Fruit fly (Drosophila melanogaster) whole organism, embryonic: ENCODE results near the gene Nubp1.

Experiments used
- Ada2b ChIP-seq: fragments of 200-800 bp; sonication (Bioruptor generic); IDR thresholded peaks from 2 replicates; pipeline ENCODE4 v1.3.6; 2022; ENCODE audit warnings: missing biosample characterization, missing genetic modification characterization
- Aef1 ChIP-seq: fragments of 200-800 bp; sonication (Bioruptor generic); IDR thresholded peaks from 3 replicates; pipeline ENCODE4 v1.3.6; 2022; ENCODE audit warnings: missing biosample characterization, missing genetic modification characterization
- CG10321 ChIP-seq: fragments of 200-800 bp; sonication (Bioruptor generic); IDR thresholded peaks from 2 replicates; pipeline ENCODE4 v1.3.6; 2022; ENCODE audit warnings: missing biosample characterization, missing genetic modification characterization
- CG10654 ChIP-seq: fragments of 200-800 bp; sonication (Bioruptor generic); optimal IDR thresholded peaks from 2 replicates; lab custom pipeline; 2016; ENCODE audit warnings: missing biosample characterization, missing genetic modification characterization
- CG11723 ChIP-seq: fragments of 200-800 bp; sonication (Bioruptor generic); optimal IDR thresholded peaks from 2 replicates; lab custom pipeline; 2017; ENCODE audit warnings: missing biosample characterization, mild to moderate bottlenecking, missing genetic modification characterization
- CG13123 ChIP-seq: fragments of 200-800 bp; sonication (Bioruptor generic); optimal IDR thresholded peaks from 2 replicates; lab custom pipeline; 2016; ENCODE audit warnings: missing biosample characterization, missing genetic modification characterization
- CG13287 ChIP-seq: fragments of 200-800 bp; sonication (Bioruptor generic); IDR thresholded peaks from 2 replicates; pipeline ENCODE4 v1.3.6; 2022; ENCODE audit warnings: missing biosample characterization, missing genetic modification characterization; ENCODE audit not compliant: partially characterized antibody
- CG14050 ChIP-seq: fragments of 200-800 bp; sonication (Bioruptor generic); IDR thresholded peaks from 3 replicates; pipeline ENCODE4 v1.3.6; 2022; ENCODE audit warnings: missing biosample characterization, missing genetic modification characterization
- CG14965 ChIP-seq: fragments of 200-800 bp; sonication (Bioruptor generic); optimal IDR thresholded peaks from 2 replicates; lab custom pipeline; 2016; ENCODE audit warnings: missing biosample characterization, missing genetic modification characterization, borderline replicate concordance
- CG2875 ChIP-seq: fragments of 200-800 bp; sonication (Bioruptor generic); optimal IDR thresholded peaks from 2 replicates; lab custom pipeline; 2017; ENCODE audit warnings: missing biosample characterization, mild to moderate bottlenecking, missing genetic modification characterization, missing genetic modification reagents
- CG30431 ChIP-seq: fragments of 200-800 bp; sonication (Bioruptor generic); optimal IDR thresholded peaks from 2 replicates; lab custom pipeline; 2017; ENCODE audit warnings: missing biosample characterization, missing genetic modification characterization
- CG33557 ChIP-seq: fragments of 200-800 bp; sonication (Bioruptor generic); optimal IDR thresholded peaks from 2 replicates; lab custom pipeline; 2019; ENCODE audit warnings: missing biosample characterization, mild to moderate bottlenecking, missing genetic modification characterization, moderate library complexity
- CG3726 ChIP-seq: fragments of 200-800 bp; sonication (Bioruptor generic); IDR thresholded peaks from 3 replicates; pipeline ENCODE4, ENCODE4 v1.3.6; 2022; ENCODE audit warnings: missing biosample characterization, missing genetic modification characterization
- CG4360 ChIP-seq: fragments of 200-800 bp; sonication (Bioruptor generic); IDR thresholded peaks from 2 replicates; pipeline ENCODE4 v1.3.6; 2022; ENCODE audit warnings: missing biosample characterization, missing genetic modification characterization
- CG4730 ChIP-seq: fragments of 200-800 bp; sonication (Bioruptor generic); IDR thresholded peaks from 2 replicates; pipeline ENCODE4 v1.3.6; 2022; ENCODE audit warnings: missing biosample characterization, missing genetic modification characterization
- CG6765 ChIP-seq: fragments of 200-800 bp; sonication (Bioruptor generic); optimal IDR thresholded peaks from 3 replicates; lab custom pipeline; 2017; ENCODE audit warnings: missing biosample characterization, mild to moderate bottlenecking, missing genetic modification characterization
- CG6791 ChIP-seq: fragments of 200-800 bp; sonication (Bioruptor generic); IDR thresholded peaks from 3 replicates; pipeline ENCODE4 v1.3.6; 2022; ENCODE audit warnings: missing biosample characterization, missing genetic modification characterization; ENCODE audit not compliant: partially characterized antibody
- CG8359 ChIP-seq: fragments of 200-800 bp; sonication (Bioruptor generic); optimal IDR thresholded peaks from 2 replicates; lab custom pipeline; 2017; ENCODE audit warnings: missing biosample characterization, mild to moderate bottlenecking, missing genetic modification characterization, borderline replicate concordance
- Chrac-16 ChIP-seq: fragments of 200-800 bp; sonication (Bioruptor generic); optimal IDR thresholded peaks from 3 replicates; lab custom pipeline; 2016; ENCODE audit warnings: missing biosample characterization, missing genetic modification characterization
- CoRest ChIP-seq: fragments of 200-800 bp; sonication (Bioruptor generic); optimal IDR thresholded peaks from 3 replicates; lab custom pipeline; 2018; ENCODE audit warnings: missing biosample characterization, mild to moderate bottlenecking, missing genetic modification characterization, moderate library complexity
- CrebB ChIP-seq: fragments of 200-800 bp; sonication (Bioruptor generic); optimal IDR thresholded peaks from 3 replicates; lab custom pipeline; 2018; ENCODE audit warnings: missing biosample characterization, mild to moderate bottlenecking, missing genetic modification characterization
- HHEX ChIP-seq: fragments of 200-800 bp; sonication (Bioruptor generic); optimal IDR thresholded peaks from 3 replicates; lab custom pipeline; 2017; ENCODE audit warnings: missing biosample characterization, mild to moderate bottlenecking, missing genetic modification characterization, missing genetic modification reagents
- HLH54F ChIP-seq: fragments of 200-800 bp; sonication (Bioruptor generic); optimal IDR thresholded peaks from 3 replicates; lab custom pipeline; 2016; ENCODE audit warnings: missing biosample characterization, missing genetic modification characterization
- Hr3 ChIP-seq: fragments of 200-800 bp; sonication (Bioruptor generic); optimal IDR thresholded peaks from 3 replicates; lab custom pipeline; 2016; ENCODE audit warnings: missing biosample characterization, missing genetic modification characterization
- Hr39 ChIP-seq: fragments of >200 bp; optimal IDR thresholded peaks from 2 replicates; lab custom pipeline; 2017
- MTF-1 ChIP-seq: fragments of 200-800 bp; sonication (Bioruptor generic); optimal IDR thresholded peaks from 2 replicates; lab custom pipeline; 2018; ENCODE audit warnings: missing biosample characterization, mild to moderate bottlenecking, missing genetic modification characterization, borderline replicate concordance
- Mad ChIP-seq: fragments of 200-800 bp; sonication (Bioruptor generic); optimal IDR thresholded peaks from 2 replicates; lab custom pipeline; 2016; ENCODE audit warnings: missing biosample characterization, missing genetic modification characterization
- Nf-YC ChIP-seq: fragments of 200-800 bp; optimal IDR thresholded peaks from 3 replicates; lab custom pipeline; 2019; ENCODE audit warnings: missing biosample characterization, mild to moderate bottlenecking, missing genetic modification characterization, moderate library complexity
- Sry-β ChIP-seq: fragments of 200-800 bp; sonication (Bioruptor generic); optimal IDR thresholded peaks from 2 replicates; lab custom pipeline; 2018; ENCODE audit warnings: missing biosample characterization, mild to moderate bottlenecking, missing genetic modification characterization, moderate library complexity
- ac ChIP-seq: fragments of 200-800 bp; sonication (Bioruptor generic); optimal IDR thresholded peaks from 3 replicates; lab custom pipeline; 2017; ENCODE audit warnings: missing biosample characterization, mild to moderate bottlenecking, missing genetic modification characterization
- btn ChIP-seq: fragments of 200-800 bp; sonication (Bioruptor generic); optimal IDR thresholded peaks from 2 replicates; lab custom pipeline; 2016; ENCODE audit warnings: missing biosample characterization, missing genetic modification characterization
- corto ChIP-seq: fragments of 200-800 bp; sonication (Bioruptor generic); optimal IDR thresholded peaks from 2 replicates; lab custom pipeline; 2016; ENCODE audit warnings: missing biosample characterization, mild to moderate bottlenecking, missing genetic modification characterization, moderate library complexity
- croc ChIP-seq: fragments of 200-800 bp; sonication (Bioruptor generic); conservative IDR thresholded peaks from 3 replicates; pipeline ENCODE4 v1.3.6; 2022; ENCODE audit warnings: missing biosample characterization, missing genetic modification characterization
- da ChIP-seq: fragments of 200-800 bp; sonication (Bioruptor generic); optimal IDR thresholded peaks from 2 replicates; lab custom pipeline; 2016; ENCODE audit warnings: missing biosample characterization, missing genetic modification characterization
- dpn ChIP-seq, 2 experiments: fragments of 200-800 bp; sonication (Bioruptor generic); optimal IDR thresholded peaks; 3 replicates each; lab custom pipeline; 2016; ENCODE audit warnings: missing biosample characterization in 2 of 2, missing genetic modification characterization in 2 of 2
- gfzf ChIP-seq: fragments of 200-800 bp; sonication (Bioruptor generic); optimal IDR thresholded peaks from 2 replicates; lab custom pipeline; 2016; ENCODE audit warnings: missing biosample characterization, mild to moderate bottlenecking, missing genetic modification characterization, moderate library complexity
- grau ChIP-seq: fragments of 200-800 bp; optimal IDR thresholded peaks from 3 replicates; lab custom pipeline; 2019; ENCODE audit warnings: missing biosample characterization, mild to moderate bottlenecking, missing genetic modification characterization, moderate library complexity
- grn ChIP-seq: fragments of 200-800 bp; sonication (Bioruptor generic); optimal IDR thresholded peaks from 3 replicates; lab custom pipeline; 2017; ENCODE audit warnings: missing biosample characterization, missing genetic modification characterization
- insv ChIP-seq, 2 experiments: fragments of 200-800 bp; sonication (Bioruptor generic); optimal IDR thresholded peaks; 3 replicates each; lab custom pipeline; 2016 to 2018; ENCODE audit warnings: missing biosample characterization in 2 of 2, missing genetic modification characterization in 2 of 2
- ken ChIP-seq: fragments of 200-800 bp; sonication (Bioruptor generic); IDR thresholded peaks from 3 replicates; pipeline ENCODE4 v1.3.6; 2022; ENCODE audit warnings: missing biosample characterization, missing genetic modification characterization
- pzg ChIP-seq: fragments of 200-800 bp; sonication (Bioruptor generic); optimal IDR thresholded peaks from 3 replicates; lab custom pipeline; 2018; ENCODE audit warnings: missing biosample characterization, mild to moderate bottlenecking, missing genetic modification characterization, moderate library complexity
- tna ChIP-seq: fragments of 200-800 bp; sonication (Bioruptor generic); IDR thresholded peaks from 2 replicates; pipeline ENCODE4 v1.3.6; 2022; ENCODE audit warnings: missing biosample characterization, missing genetic modification characterization; ENCODE audit not compliant: partially characterized antibody
- trh ChIP-seq: fragments of 200-800 bp; sonication (Bioruptor generic); optimal IDR thresholded peaks from 2 replicates; lab custom pipeline; 2016; ENCODE audit warnings: missing biosample characterization, missing genetic modification characterization
- ttk ChIP-seq: fragments of 200-800 bp; sonication (Bioruptor generic); IDR thresholded peaks from 2 replicates; pipeline ENCODE4 v2.1.2; 2022; ENCODE audit warnings: missing biosample characterization, missing genetic modification characterization
- tx ChIP-seq: fragments of 200-800 bp; sonication (Bioruptor generic); optimal IDR thresholded peaks from 2 replicates; lab custom pipeline; 2016; ENCODE audit warnings: missing biosample characterization, missing genetic modification characterization
- unc-4 ChIP-seq: fragments of 200-800 bp; sonication (Bioruptor generic); IDR thresholded peaks from 2 replicates; pipeline ENCODE4 v1.3.6; 2022; ENCODE audit warnings: missing biosample characterization, missing genetic modification characterization; ENCODE audit not compliant: partially characterized antibody
- wor ChIP-seq: fragments of 200-800 bp; sonication (Bioruptor generic); IDR thresholded peaks from 2 replicates; pipeline ENCODE4 v1.3.6; 2022; ENCODE audit warnings: missing biosample characterization, missing genetic modification characterization
- zf30C ChIP-seq: fragments of 200-800 bp; sonication (Bioruptor generic); optimal IDR thresholded peaks from 3 replicates; lab custom pipeline; 2018; ENCODE audit warnings: missing biosample characterization, mild to moderate bottlenecking, missing genetic modification characterization

Gene Nubp1

dm6 chr2L:16720707-16721700 lies 11.3 kb upstream of the Nubp1 start (continued):
- TF ChIP-seq CG4730 (GFP tag; lab: Robert Waterston, UW) (peak; percentile 94), CG6791 (no peak), unc-4 (no peak), tna (GFP tag; lab: Robert Waterston, UW) (peak; percentile 10; the same call in 1 of the 2 replicates), Hr3 (GFP tag; lab: Kevin White, UChicago) (peak; percentile 77), CG10654 (GFP tag; lab: Kevin White, UChicago) (peak; percentile 87), CG10321 (GFP tag; lab: Robert Waterston, UW) (peak; percentile 72), ac (GFP tag; lab: Kevin White, UChicago) (no peak), CG3726 (GFP tag; lab: Robert Waterston, UW) (peak; percentile 94), grn (GFP tag; lab: Kevin White, UChicago) (peak; percentile 55), CG33557 (GFP tag; lab: Kevin White, UChicago) (no peak), croc (GFP tag; lab: Robert Waterston, UW) (peak; percentile 88), Hr39 (lab: Kevin White, UChicago) (no peak), ken (GFP tag; lab: Robert Waterston, UW) (peak; percentile 94), Nf-YC (tag; lab: Kevin White, UChicago) (peak; percentile 64), Ada2b (peak; percentile 87), insv (GFP tag; optimal IDR thresholded peaks at IDR 0.05; lab: Kevin White, UChicago) (peak in 1 of 2 experiments; percentile 52), CG4360 (peak; percentile 84), trh (GFP tag; lab: Kevin White, UChicago) (peak; percentile 74), ttk (GFP tag; lab: Robert Waterston, UW) (peak; percentile 94), CG13123 (GFP tag; lab: Kevin White, UChicago) (peak; percentile 81), CG8359 (peak; percentile 85), zf30C (GFP tag; lab: Kevin White, UChicago) (peak; percentile 65), wor (GFP tag; lab: Robert Waterston, UW) (peak; percentile 90), da (peak; percentile 67), dpn (GFP tag; optimal IDR thresholded peaks at IDR 0.05; lab: Kevin White, UChicago) (peak; percentile 69 to 87), CoRest (tag; lab: Kevin White, UChicago) (peak; percentile 93), Aef1 (GFP tag; lab: Robert Waterston, UW) (peak; percentile 89), CG14050 (GFP tag; lab: Robert Waterston, UW) (peak; percentile 93), CG30431 (peak; percentile 80), grau (tag; lab: Kevin White, UChicago) (peak; percentile 83), CG11723 (peak; percentile 84), HHEX (GFP tag; lab: Kevin White, UChicago) (peak; percentile 93), Mad (peak; percentile 77), CG13287 (GFP tag; lab: Robert Waterston, UW) (no peak), tx (peak; percentile 55), pzg (GFP tag; lab: Kevin White, UChicago) (peak; percentile 3), MTF-1 (GFP tag; lab: Kevin White, UChicago) (peak; percentile 80), corto (peak; percentile 94), gfzf (GFP tag; lab: Kevin White, UChicago) (no peak), CG2875 (GFP tag; lab: Kevin White, UChicago) (peak; percentile 87), btn (peak; percentile 78), HLH54F (peak; percentile 74), Sry-β (peak; percentile 30), CG14965 (GFP tag; lab: Kevin White, UChicago) (no peak), Chrac-16 (peak; percentile 84), CrebB (tag; lab: Kevin White, UChicago) (peak; percentile 57), CG6765 (GFP tag; lab: Kevin White, UChicago) (peak; percentile 58)
